Worm (Caenorhabditis elegans) whole organism, L4/young adult: ENCODE data around the gene glb-16.

Experiments
- W03F9.2 ChIP-seq: fragments of 150-350 bp; optimal IDR thresholded peaks from 2 replicates; lab custom pipeline; 2014; ENCODE audit warnings: missing biosample characterization, missing genetic modification characterization
- dao-5 ChIP-seq: sonication (generic microtip); optimal IDR thresholded peaks from 2 replicates; lab custom pipeline; 2016; ENCODE audit warnings: missing genotype, missing genetic modification characterization, moderate library complexity, missing compliant biosample characterization
- him-1 ChIP-seq: sonication (generic microtip); optimal IDR thresholded peaks from 2 replicates; lab custom pipeline; 2016; ENCODE audit warnings: missing genotype, missing genetic modification reagents, missing genetic modification characterization, missing compliant biosample characterization

ce11 chrX:7493020-7493419, 46.9 kb downstream of the glb-16 start, which contains the start of gene F48E3.2:
- TF ChIP-seq him-1 (tag; lab: Kevin White, UChicago) = no peak
- TF ChIP-seq W03F9.2 (tag; lab: Kevin White, UChicago) = no peak
- TF ChIP-seq dao-5 (tag; lab: Kevin White, UChicago) = no peak
